Worm (Caenorhabditis elegans): ENCODE data around the gene math-7.

The math-7 gene

DNA sequence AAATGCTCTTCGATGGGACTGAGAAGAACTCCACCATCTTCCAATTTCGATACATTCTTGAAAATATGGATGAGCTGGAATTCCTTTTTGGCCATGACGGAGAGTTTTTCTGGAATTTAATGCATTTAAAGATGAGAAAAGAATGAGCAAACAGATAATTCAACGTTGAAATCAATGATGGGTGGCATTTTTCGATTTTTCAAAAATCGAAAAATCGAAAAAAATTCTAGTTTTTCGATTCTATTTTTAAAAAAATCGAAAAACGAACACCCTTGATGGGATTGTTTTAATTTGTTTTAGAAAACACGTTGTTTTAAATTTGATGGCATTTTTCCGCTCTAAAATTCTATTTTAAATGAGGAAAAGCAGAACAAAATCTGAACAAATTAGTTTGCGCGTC lies 26.5 kb upstream of the math-7 start, which contains the start of gene math-31:
Gene math-31 (minus strand): TSS at position 101 of the 400 bp plus-strand sequence.
- TF ChIP-seq B0310.2 (tag; optimal IDR thresholded peaks at IDR 0.05) (no peak), tbx-37 (GFP tag; conservative IDR thresholded peaks at IDR 0.05) (no peak), tra-4 (tag; optimal IDR thresholded peaks at IDR 0.05) (no peak), flt-1 (GFP tag; IDR thresholded peaks at IDR 0.05) (no peak), aly-1 (tag; optimal IDR thresholded peaks at IDR 0.05) (no peak), F13C5.2 (tag; optimal IDR thresholded peaks at IDR 0.05) (no peak), hnd-1 (tag; optimal IDR thresholded peaks at IDR 0.05) (no peak), tbx-11 (GFP tag; IDR thresholded peaks at IDR 0.05) (no peak), hmbx-1 (tag; optimal IDR thresholded peaks at IDR 0.05) (no peak), sea-1 (GFP tag; conservative IDR thresholded peaks at IDR 0.05) (no peak), scrt-1 (GFP tag; IDR thresholded peaks at IDR 0.05) (no peak), hmg-4 (GFP tag; optimal IDR thresholded peaks at IDR 0.05) (no peak), pes-1 (GFP tag; IDR thresholded peaks at IDR 0.05) (no peak)

DNA sequence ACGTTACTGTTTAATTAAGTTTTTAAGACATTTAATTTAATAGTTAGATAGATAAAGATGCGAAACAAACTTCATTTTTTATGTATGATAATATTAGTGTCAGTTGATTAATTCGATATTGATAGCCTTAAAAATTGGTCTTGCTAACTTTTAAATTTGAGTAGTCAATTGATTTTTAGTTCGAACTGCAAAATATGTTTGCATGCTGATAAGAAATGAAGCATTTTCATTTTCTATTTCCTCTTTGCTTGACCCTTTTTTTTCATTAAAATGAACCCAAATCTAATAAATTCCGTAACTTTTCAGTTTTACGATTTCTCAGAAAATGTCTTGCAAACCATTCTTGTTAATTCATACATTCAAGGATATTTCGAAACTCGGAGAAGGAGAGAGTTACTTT lies 18.8 kb upstream of the math-7 start, which contains the start of gene math-22:
Gene math-22 (plus strand): TSS at position 301 of the 400 bp plus-strand sequence.
- TF ChIP-seq scrt-1 (GFP tag; IDR thresholded peaks at IDR 0.05) (no peak), flt-1 (GFP tag; IDR thresholded peaks at IDR 0.05) (no peak), ama-1 (optimal IDR thresholded peaks at IDR 0.05) (no peak), tra-4 (tag; optimal IDR thresholded peaks at IDR 0.05) (no peak), aly-1 (tag; optimal IDR thresholded peaks at IDR 0.05) (no peak), sea-1 (GFP tag; conservative IDR thresholded peaks at IDR 0.05) (no peak), ceh-13 (GFP tag; optimal IDR thresholded peaks at IDR 0.05) (no peak), pes-1 (GFP tag; IDR thresholded peaks at IDR 0.05) (no peak), hnd-1 (tag; optimal IDR thresholded peaks at IDR 0.05) (no peak), ets-7 (tag; optimal IDR thresholded peaks at IDR 0.05) (no peak), ceh-36 (tag; optimal IDR thresholded peaks at IDR 0.05) (no peak), tbx-37 (GFP tag; conservative IDR thresholded peaks at IDR 0.05) (no peak), F13C5.2 (tag; optimal IDR thresholded peaks at IDR 0.05) (no peak), B0310.2 (tag; optimal IDR thresholded peaks at IDR 0.05) (no peak), hmg-4 (GFP tag; optimal IDR thresholded peaks at IDR 0.05) (no peak), tbx-11 (GFP tag; IDR thresholded peaks at IDR 0.05) (no peak), hmbx-1 (tag; optimal IDR thresholded peaks at IDR 0.05) (no peak)

- TF ChIP-seq tbx-37 (GFP tag; conservative IDR thresholded peaks at IDR 0.05) (no peak), flt-1 (GFP tag; IDR thresholded peaks at IDR 0.05) (no peak), aly-1 (tag; optimal IDR thresholded peaks at IDR 0.05) (no peak), sea-1 (GFP tag; conservative IDR thresholded peaks at IDR 0.05) (no peak), ets-7 (tag; optimal IDR thresholded peaks at IDR 0.05) (no peak), ama-1 (optimal IDR thresholded peaks at IDR 0.05) (no peak), F13C5.2 (tag; optimal IDR thresholded peaks at IDR 0.05) (no peak), tbx-11 (GFP tag; IDR thresholded peaks at IDR 0.05) (no peak), hmg-4 (GFP tag; optimal IDR thresholded peaks at IDR 0.05) (no peak), ceh-36 (tag; optimal IDR thresholded peaks at IDR 0.05) (no peak), hnd-1 (tag; optimal IDR thresholded peaks at IDR 0.05) (no peak), ceh-13 (GFP tag; optimal IDR thresholded peaks at IDR 0.05) (no peak), scrt-1 (GFP tag; IDR thresholded peaks at IDR 0.05) (no peak), hmbx-1 (tag; optimal IDR thresholded peaks at IDR 0.05) (no peak)
Observed at ce11 chrII:1901981-1902380, 15.7 kb upstream of the math-7 start, which contains the start of gene math-23. math-23 (plus strand) TSS chrII:1902281.

DNA sequence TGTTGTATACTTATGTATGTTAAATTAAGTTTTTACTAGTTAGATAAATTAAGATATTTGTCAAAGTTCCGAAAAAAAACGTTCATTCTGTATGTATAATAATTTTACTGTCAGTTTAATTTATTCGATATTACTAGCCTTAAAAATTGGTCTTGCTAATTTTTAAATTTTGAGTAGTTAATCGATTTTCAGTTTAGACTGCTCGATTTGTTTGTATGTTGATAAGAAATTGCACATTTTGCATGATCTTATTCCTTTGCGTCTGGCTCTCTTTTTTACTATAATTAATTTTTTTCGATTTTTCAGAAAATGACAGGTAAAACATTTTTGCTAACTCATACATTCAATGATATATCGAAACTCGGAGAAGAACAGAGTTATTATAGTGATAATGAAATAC lies 13.7 kb upstream of the math-7 start, which contains the start of gene math-24:
Gene math-24 (plus strand): TSS at position 301 of the 400 bp plus-strand sequence.
- TF ChIP-seq sea-1 (GFP tag; conservative IDR thresholded peaks at IDR 0.05) (no peak), tra-4 (tag; optimal IDR thresholded peaks at IDR 0.05) (no peak), ets-7 (tag; optimal IDR thresholded peaks at IDR 0.05) (no peak), tbx-37 (GFP tag; conservative IDR thresholded peaks at IDR 0.05) (no peak)

DNA sequence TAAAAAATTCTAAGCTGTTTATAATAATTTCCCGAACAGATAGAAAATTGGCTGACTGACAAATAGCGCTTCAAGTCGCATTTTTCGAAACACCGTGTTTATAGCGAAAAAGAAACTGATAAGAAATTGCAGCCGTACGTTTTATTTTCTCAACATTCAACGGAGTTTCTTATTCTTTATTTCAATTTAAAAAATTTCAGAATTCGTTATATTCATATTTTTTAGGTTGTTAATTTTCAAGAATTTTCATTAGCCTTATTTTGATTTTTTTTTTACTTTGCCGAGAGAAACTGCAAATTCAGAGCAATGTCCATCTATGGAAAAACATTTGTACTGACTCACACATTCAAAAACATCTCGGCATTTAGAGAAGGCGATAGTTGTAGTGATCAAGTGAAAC lies 11.7 kb upstream of the math-7 start, which contains the start of gene C46F9.6:
Gene C46F9.6 (plus strand): TSS at position 301 of the 400 bp plus-strand sequence.
- TF ChIP-seq B0310.2 (tag; optimal IDR thresholded peaks at IDR 0.05): no peak
- TF ChIP-seq hmg-4 (GFP tag; optimal IDR thresholded peaks at IDR 0.05): no peak
- TF ChIP-seq ceh-36 (tag; optimal IDR thresholded peaks at IDR 0.05): no peak
- no peak for TF ChIP-seq hnd-1 (tag; optimal IDR thresholded peaks at IDR 0.05)
- no peak for TF ChIP-seq ets-7 (tag; optimal IDR thresholded peaks at IDR 0.05)
- TF ChIP-seq pes-1 (GFP tag; IDR thresholded peaks at IDR 0.05): no peak
- TF ChIP-seq scrt-1 (GFP tag; IDR thresholded peaks at IDR 0.05): no peak
- no peak for TF ChIP-seq aly-1 (tag; optimal IDR thresholded peaks at IDR 0.05)
- TF ChIP-seq tbx-37 (GFP tag; conservative IDR thresholded peaks at IDR 0.05): no peak
- TF ChIP-seq sea-1 (GFP tag; conservative IDR thresholded peaks at IDR 0.05): no peak
- TF ChIP-seq hmbx-1 (tag; optimal IDR thresholded peaks at IDR 0.05): no peak
- TF ChIP-seq tra-4 (tag; optimal IDR thresholded peaks at IDR 0.05): no peak
- TF ChIP-seq ama-1 (optimal IDR thresholded peaks at IDR 0.05): no peak

DNA sequence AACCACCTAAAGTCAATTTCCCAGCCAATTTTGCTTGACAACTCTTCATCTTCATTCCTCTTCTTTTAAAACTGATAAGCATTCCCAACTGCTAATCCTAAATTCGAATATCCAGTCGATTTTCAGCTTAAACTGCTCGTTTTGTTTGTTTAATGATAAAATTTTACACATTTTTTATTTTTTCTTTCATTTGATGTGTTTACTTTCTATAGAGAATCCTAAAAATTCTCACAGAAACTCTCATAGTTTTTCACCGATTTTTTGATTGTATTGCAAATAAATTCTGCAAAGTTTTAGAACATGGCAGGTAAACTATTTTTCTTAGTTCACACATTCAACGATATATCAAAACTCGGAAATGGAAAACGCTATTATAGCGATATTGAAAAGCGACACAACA lies 9.5 kb upstream of the math-7 start, which contains the start of gene math-25:
Gene math-25 (plus strand): TSS at position 301 of the 400 bp plus-strand sequence.
- no peak for TF ChIP-seq hmbx-1 (tag; optimal IDR thresholded peaks at IDR 0.05)
- no peak for TF ChIP-seq sea-1 (GFP tag; conservative IDR thresholded peaks at IDR 0.05)
- TF ChIP-seq aly-1 (tag; optimal IDR thresholded peaks at IDR 0.05): no peak
- TF ChIP-seq tbx-11 (GFP tag; IDR thresholded peaks at IDR 0.05): no peak
- TF ChIP-seq ets-7 (tag; optimal IDR thresholded peaks at IDR 0.05): no peak
- no peak for TF ChIP-seq F13C5.2 (tag; optimal IDR thresholded peaks at IDR 0.05)
- no peak for TF ChIP-seq tra-4 (tag; optimal IDR thresholded peaks at IDR 0.05)
- TF ChIP-seq ceh-13 (GFP tag; optimal IDR thresholded peaks at IDR 0.05): no peak
- TF ChIP-seq scrt-1 (GFP tag; IDR thresholded peaks at IDR 0.05): no peak

DNA sequence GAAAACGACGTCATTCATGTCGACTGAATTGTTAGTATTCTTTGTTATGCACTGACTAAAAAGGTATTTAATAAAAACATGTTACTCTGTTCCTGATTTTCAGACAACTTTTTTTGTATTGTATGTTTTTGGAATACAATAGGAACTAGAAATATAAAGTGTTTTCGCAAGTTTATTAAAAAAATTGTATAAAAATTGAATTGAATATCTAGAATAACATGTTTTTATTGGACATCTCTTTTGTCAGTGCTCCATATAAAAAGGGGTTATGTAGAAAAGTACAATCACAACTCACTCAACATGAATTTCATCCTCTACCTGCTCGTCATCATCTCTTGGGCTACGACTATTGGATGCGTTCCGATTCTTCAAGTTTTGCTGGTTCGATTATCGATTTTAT lies 9.0 kb upstream of the math-7 start, which contains the start of gene C46F9.5:
Gene C46F9.5 (plus strand): TSS at position 301 of the 400 bp plus-strand sequence.
- TF ChIP-seq sea-1 (GFP tag; conservative IDR thresholded peaks at IDR 0.05) (no peak), B0310.2 (tag; optimal IDR thresholded peaks at IDR 0.05) (no peak), ets-7 (tag; optimal IDR thresholded peaks at IDR 0.05) (no peak), flt-1 (GFP tag; IDR thresholded peaks at IDR 0.05) (no peak), hmg-4 (GFP tag; optimal IDR thresholded peaks at IDR 0.05) (no peak), aly-1 (tag; optimal IDR thresholded peaks at IDR 0.05) (no peak), tra-4 (tag; optimal IDR thresholded peaks at IDR 0.05) (no peak), tbx-37 (GFP tag; conservative IDR thresholded peaks at IDR 0.05) (no peak), F13C5.2 (tag; optimal IDR thresholded peaks at IDR 0.05) (no peak), hnd-1 (tag; optimal IDR thresholded peaks at IDR 0.05) (no peak), ceh-13 (GFP tag; optimal IDR thresholded peaks at IDR 0.05) (no peak), ama-1 (optimal IDR thresholded peaks at IDR 0.05) (no peak), hmbx-1 (tag; optimal IDR thresholded peaks at IDR 0.05) (no peak)
